Fruit fly (Drosophila melanogaster) S2 (cell line): ENCODE measurements around the gene CG15822.

Experiments used
- CG8478 ChIP-seq: fragments of >200 bp; optimal IDR thresholded peaks from 2 replicates; lab custom pipeline; 2018
- CTCF ChIP-seq, 2 experiments: fragments of >200 bp; optimal IDR thresholded peaks; 2 replicates each; lab custom pipeline; 2018

DNA sequence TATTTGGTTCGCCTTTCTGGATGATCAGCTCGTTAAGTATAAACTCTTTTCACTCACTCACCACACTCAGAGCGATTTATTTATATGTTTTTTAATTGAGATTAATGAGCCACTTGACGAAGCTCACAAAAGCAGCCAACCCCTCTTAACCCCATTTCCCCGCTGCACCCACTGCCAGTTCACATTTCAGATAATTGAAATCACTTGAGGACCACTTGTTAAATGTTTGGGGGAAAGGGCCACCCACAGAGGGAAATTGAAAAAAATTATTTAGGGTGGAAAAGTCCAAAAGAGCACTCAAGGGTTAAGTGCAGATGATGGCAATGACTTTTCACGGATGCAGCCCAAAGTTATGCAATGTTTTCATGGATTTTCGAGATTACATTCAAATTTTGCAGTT lies 10.9 kb downstream of the CG15822 start:
- TF ChIP-seq CG8478 (lab: Kevin White, UChicago) (no peak), CTCF (optimal IDR thresholded peaks at IDR 0.05; lab: Kevin White, UChicago) (no peak)
